Fruit fly (Drosophila melanogaster) whole organism, embryonic: ENCODE measurements around the gene CG13096.

Source experiments
- Ada2b ChIP-seq: fragments of 200-800 bp; sonication (Bioruptor generic); IDR thresholded peaks from 2 replicates; pipeline ENCODE4 v1.3.6; 2022; ENCODE audit warnings: missing biosample characterization, missing genetic modification characterization
- B-H1 ChIP-seq: fragments of 200-800 bp; sonication (Bioruptor generic); IDR thresholded peaks from 3 replicates; pipeline ENCODE4 v1.3.6; 2022; ENCODE audit warnings: missing biosample characterization, missing genetic modification characterization
- Blimp-1 ChIP-seq: fragments of 200-800 bp; sonication (Bioruptor generic); optimal IDR thresholded peaks from 3 replicates; lab custom pipeline; 2018; ENCODE audit warnings: missing biosample characterization, missing genetic modification characterization, mild to moderate bottlenecking, moderate library complexity, missing genetic modification reagents
- CG11085 ChIP-seq: fragments of 200-800 bp; sonication (Bioruptor generic); IDR thresholded peaks from 2 replicates; pipeline ENCODE4 v1.3.6; 2022; ENCODE audit warnings: missing biosample characterization, missing genetic modification characterization
- CG11504 ChIP-seq: fragments of 200-800 bp; sonication (Bioruptor generic); optimal IDR thresholded peaks from 3 replicates; lab custom pipeline; 2019; ENCODE audit warnings: missing biosample characterization, mild to moderate bottlenecking, missing genetic modification characterization, moderate library complexity
- CG12155 ChIP-seq: fragments of 200-800 bp; sonication (Bioruptor generic); optimal IDR thresholded peaks from 3 replicates; lab custom pipeline; 2016; ENCODE audit warnings: missing biosample characterization, missing genetic modification characterization
- CG1233 ChIP-seq: fragments of 200-800 bp; sonication (Bioruptor generic); optimal IDR thresholded peaks from 4 replicates; lab custom pipeline; 2018; ENCODE audit warnings: missing biosample characterization, mild to moderate bottlenecking, missing genetic modification characterization
- CG13624 ChIP-seq: fragments of 200-800 bp; sonication (Bioruptor generic); optimal IDR thresholded peaks from 2 replicates; lab custom pipeline; 2016; ENCODE audit warnings: missing biosample characterization, missing genetic modification characterization
- CG15514 ChIP-seq: fragments of 200-800 bp; sonication (Bioruptor generic); optimal IDR thresholded peaks from 3 replicates; lab custom pipeline; 2017; ENCODE audit warnings: missing biosample characterization, missing genetic modification characterization, mild to moderate bottlenecking, moderate library complexity, missing genetic modification reagents
- CG2202 ChIP-seq: fragments of 200-800 bp; sonication (Bioruptor generic); optimal IDR thresholded peaks from 2 replicates; lab custom pipeline; 2018; ENCODE audit warnings: missing biosample characterization, mild to moderate bottlenecking, missing genetic modification characterization
- CG30431 ChIP-seq: fragments of 200-800 bp; sonication (Bioruptor generic); optimal IDR thresholded peaks from 2 replicates; lab custom pipeline; 2017; ENCODE audit warnings: missing biosample characterization, missing genetic modification characterization
- CG3163 ChIP-seq: fragments of 200-800 bp; sonication (Bioruptor generic); optimal IDR thresholded peaks from 3 replicates; lab custom pipeline; 2016; ENCODE audit warnings: missing biosample characterization, missing genetic modification characterization
- CG32532 ChIP-seq: fragments of 200-800 bp; sonication (Bioruptor generic); IDR thresholded peaks from 2 replicates; pipeline ENCODE4 v1.3.6; 2022; ENCODE audit warnings: missing biosample characterization, missing genetic modification characterization
- CG4707 ChIP-seq: fragments of 200-800 bp; sonication (Bioruptor generic); optimal IDR thresholded peaks from 2 replicates; lab custom pipeline; 2018; ENCODE audit warnings: missing biosample characterization, mild to moderate bottlenecking, missing genetic modification characterization, moderate library complexity
- CG6854 ChIP-seq: fragments of 200-800 bp; sonication (Bioruptor generic); optimal IDR thresholded peaks from 3 replicates; lab custom pipeline; 2017; ENCODE audit warnings: missing biosample characterization, mild to moderate bottlenecking, missing genetic modification characterization
- CG8290 ChIP-seq, 3 experiments: fragments of 200-800 bp; sonication (Bioruptor generic); optimal IDR thresholded peaks; 2 replicates each; lab custom pipeline; 2016 to 2019; ENCODE audit warnings: missing biosample characterization in 3 of 3, missing genetic modification characterization in 3 of 3, mild to moderate bottlenecking in 2 of 3, moderate library complexity in 1 of 3
- CG9437 ChIP-seq: fragments of 200-800 bp; sonication (Bioruptor generic); optimal IDR thresholded peaks from 2 replicates; lab custom pipeline; 2018; ENCODE audit warnings: missing biosample characterization, mild to moderate bottlenecking, missing genetic modification characterization
- CTCF ChIP-seq: fragments of 200-800 bp; sonication (Bioruptor generic); optimal IDR thresholded peaks from 2 replicates; lab custom pipeline; 2017; ENCODE audit warnings: missing biosample characterization, mild to moderate bottlenecking, missing genetic modification characterization, moderate library complexity
- Chrac-16 ChIP-seq: fragments of 200-800 bp; sonication (Bioruptor generic); optimal IDR thresholded peaks from 3 replicates; lab custom pipeline; 2016; ENCODE audit warnings: missing biosample characterization, missing genetic modification characterization
- Dad ChIP-seq: fragments of 200-800 bp; sonication (Bioruptor generic); optimal IDR thresholded peaks from 3 replicates; lab custom pipeline; 2016; ENCODE audit warnings: missing biosample characterization, missing genetic modification characterization
- Dbx ChIP-seq: fragments of 200-800 bp; sonication (Bioruptor generic); IDR thresholded peaks from 3 replicates; pipeline ENCODE4 v1.3.6; 2022; ENCODE audit warnings: missing biosample characterization, missing genetic modification characterization
- Deaf1 ChIP-seq: fragments of 200-800 bp; optimal IDR thresholded peaks from 3 replicates; lab custom pipeline; 2019; ENCODE audit warnings: missing biosample characterization, mild to moderate bottlenecking, missing genetic modification characterization, moderate library complexity
- Dip2 ChIP-seq: fragments of 200-800 bp; sonication (Bioruptor generic); IDR thresholded peaks from 2 replicates; pipeline ENCODE4 v1.3.6; 2022; ENCODE audit warnings: missing biosample characterization, missing genetic modification characterization
- Ets97D ChIP-seq: fragments of 200-800 bp; sonication (Bioruptor generic); optimal IDR thresholded peaks from 3 replicates; lab custom pipeline; 2016; ENCODE audit warnings: missing biosample characterization, missing genetic modification characterization
- HLHmδ ChIP-seq: fragments of 200-800 bp; sonication (Bioruptor generic); optimal IDR thresholded peaks from 2 replicates; lab custom pipeline; 2018; ENCODE audit warnings: missing biosample characterization, mild to moderate bottlenecking, missing genetic modification characterization, moderate library complexity
- Hr3 ChIP-seq: fragments of 200-800 bp; sonication (Bioruptor generic); optimal IDR thresholded peaks from 3 replicates; lab custom pipeline; 2016; ENCODE audit warnings: missing biosample characterization, missing genetic modification characterization
- Hr51 ChIP-seq, 2 experiments: fragments of 200-800 bp; sonication (Bioruptor generic); optimal IDR thresholded peaks; 2 replicates in 1 of 2; 3 replicates in 1 of 2; lab custom pipeline; 2016 to 2018; ENCODE audit warnings: missing biosample characterization in 2 of 2, missing genetic modification characterization in 2 of 2, mild to moderate bottlenecking in 1 of 2, moderate library complexity in 1 of 2
- Hsf ChIP-seq: fragments of 200-800 bp; sonication (Bioruptor generic); optimal IDR thresholded peaks from 3 replicates; lab custom pipeline; 2016; ENCODE audit warnings: missing biosample characterization, missing genetic modification characterization
- Side ChIP-seq: fragments of 200-800 bp; sonication (Bioruptor generic); optimal IDR thresholded peaks from 2 replicates; lab custom pipeline; 2016; ENCODE audit warnings: missing biosample characterization, missing genetic modification characterization
- TFAM ChIP-seq: fragments of 200-800 bp; sonication (Bioruptor generic); optimal IDR thresholded peaks from 2 replicates; lab custom pipeline; 2017; ENCODE audit warnings: missing biosample characterization, missing genetic modification characterization, inconsistent platforms
- Taf1 ChIP-seq: fragments of 200-800 bp; sonication (Bioruptor generic); IDR thresholded peaks from 2 replicates; pipeline ENCODE4 v1.3.6; 2022; ENCODE audit warnings: missing biosample characterization, missing genetic modification characterization
- ac ChIP-seq: fragments of 200-800 bp; sonication (Bioruptor generic); optimal IDR thresholded peaks from 3 replicates; lab custom pipeline; 2017; ENCODE audit warnings: missing biosample characterization, mild to moderate bottlenecking, missing genetic modification characterization
- chm ChIP-seq: fragments of 200-800 bp; sonication (Bioruptor generic); IDR thresholded peaks from 2 replicates; pipeline ENCODE4 v1.3.6; 2022; ENCODE audit warnings: missing biosample characterization, missing genetic modification characterization
- crp ChIP-seq, 2 experiments: fragments of 200-800 bp; sonication (Bioruptor generic); optimal IDR thresholded peaks; 2 replicates in 1 of 2; 3 replicates in 1 of 2; lab custom pipeline; 2017; ENCODE audit warnings: missing biosample characterization in 2 of 2, missing genetic modification characterization in 2 of 2, mild to moderate bottlenecking in 1 of 2, moderate library complexity in 1 of 2
- dimm ChIP-seq: fragments of 200-800 bp; sonication (Bioruptor generic); IDR thresholded peaks from 2 replicates; pipeline ENCODE4 v1.3.6; 2022; ENCODE audit warnings: missing biosample characterization, missing genetic modification characterization
- ftz-f1 ChIP-seq: fragments of 200-800 bp; sonication (Bioruptor generic); optimal IDR thresholded peaks from 2 replicates; lab custom pipeline; 2016; ENCODE audit warnings: missing biosample characterization, missing genetic modification characterization
- grn ChIP-seq: fragments of 200-800 bp; sonication (Bioruptor generic); optimal IDR thresholded peaks from 3 replicates; lab custom pipeline; 2017; ENCODE audit warnings: missing biosample characterization, missing genetic modification characterization
- gsb-n ChIP-seq: fragments of 200-800 bp; sonication (Bioruptor generic); optimal IDR thresholded peaks from 3 replicates; lab custom pipeline; 2018; ENCODE audit warnings: missing biosample characterization, mild to moderate bottlenecking, missing genetic modification characterization
- nom ChIP-seq: fragments of 200-800 bp; sonication (Bioruptor generic); optimal IDR thresholded peaks from 2 replicates; lab custom pipeline; 2017; ENCODE audit warnings: missing biosample characterization, missing genetic modification characterization, mild to moderate bottlenecking, moderate library complexity, missing genetic modification reagents
- otp ChIP-seq: fragments of 200-800 bp; sonication (Bioruptor generic); IDR thresholded peaks from 3 replicates; pipeline ENCODE4, ENCODE4 v1.3.6; 2022; ENCODE audit warnings: missing biosample characterization, missing genetic modification characterization
- prd ChIP-seq, 3 experiments: fragments of >200 bp in 2 of 3; fragments of 200-800 bp in 1 of 3; sonication (Bioruptor generic) in 1 of 3; optimal IDR thresholded peaks in 2 of 3; IDR thresholded peaks in 1 of 3; 2 replicates in 2 of 3; 3 replicates in 1 of 3; pipeline versions ENCODE4 v1.3.6 to Lab custom; 2017 to 2022; ENCODE audit warnings: missing biosample characterization in 1 of 3, missing genetic modification characterization in 1 of 3
- rib ChIP-seq: fragments of 200-800 bp; sonication (Bioruptor generic); IDR thresholded peaks from 2 replicates; pipeline ENCODE4 v1.3.6; 2022; ENCODE audit warnings: missing biosample characterization, missing genetic modification characterization
- sens ChIP-seq: fragments of 200-800 bp; sonication (Bioruptor generic); peaks from one replicate; lab custom pipeline; 2016; ENCODE audit warnings: missing biosample characterization, missing genetic modification characterization
- seq ChIP-seq: fragments of 200-800 bp; sonication (Bioruptor generic); IDR thresholded peaks from 2 replicates; pipeline ENCODE4 v1.3.6; 2022; ENCODE audit warnings: missing biosample characterization, missing genetic modification characterization
- so ChIP-seq: fragments of 200-800 bp; sonication (Bioruptor generic); IDR thresholded peaks from 3 replicates; pipeline ENCODE4 v1.3.6; 2022; ENCODE audit warnings: missing biosample characterization, missing genetic modification characterization
- ssp ChIP-seq: fragments of 200-800 bp; sonication (Bioruptor generic); IDR thresholded peaks from 2 replicates; pipeline ENCODE4 v1.3.6; 2022; ENCODE audit warnings: missing biosample characterization, missing genetic modification characterization
- unpg ChIP-seq: fragments of 200-800 bp; sonication (Bioruptor generic); optimal IDR thresholded peaks from 3 replicates; lab custom pipeline; 2018; ENCODE audit warnings: missing biosample characterization, mild to moderate bottlenecking, missing genetic modification characterization, moderate library complexity
- vfl ChIP-seq: fragments of 200-800 bp; sonication (Bioruptor generic); optimal IDR thresholded peaks from 2 replicates; lab custom pipeline; 2016; ENCODE audit warnings: missing biosample characterization, missing genetic modification characterization
- vvl ChIP-seq: fragments of 200-800 bp; sonication (Bioruptor generic); IDR thresholded peaks from 2 replicates; pipeline ENCODE4 v1.3.6; 2022; ENCODE audit warnings: missing biosample characterization, missing genetic modification characterization

The CG13096 gene

DNA sequence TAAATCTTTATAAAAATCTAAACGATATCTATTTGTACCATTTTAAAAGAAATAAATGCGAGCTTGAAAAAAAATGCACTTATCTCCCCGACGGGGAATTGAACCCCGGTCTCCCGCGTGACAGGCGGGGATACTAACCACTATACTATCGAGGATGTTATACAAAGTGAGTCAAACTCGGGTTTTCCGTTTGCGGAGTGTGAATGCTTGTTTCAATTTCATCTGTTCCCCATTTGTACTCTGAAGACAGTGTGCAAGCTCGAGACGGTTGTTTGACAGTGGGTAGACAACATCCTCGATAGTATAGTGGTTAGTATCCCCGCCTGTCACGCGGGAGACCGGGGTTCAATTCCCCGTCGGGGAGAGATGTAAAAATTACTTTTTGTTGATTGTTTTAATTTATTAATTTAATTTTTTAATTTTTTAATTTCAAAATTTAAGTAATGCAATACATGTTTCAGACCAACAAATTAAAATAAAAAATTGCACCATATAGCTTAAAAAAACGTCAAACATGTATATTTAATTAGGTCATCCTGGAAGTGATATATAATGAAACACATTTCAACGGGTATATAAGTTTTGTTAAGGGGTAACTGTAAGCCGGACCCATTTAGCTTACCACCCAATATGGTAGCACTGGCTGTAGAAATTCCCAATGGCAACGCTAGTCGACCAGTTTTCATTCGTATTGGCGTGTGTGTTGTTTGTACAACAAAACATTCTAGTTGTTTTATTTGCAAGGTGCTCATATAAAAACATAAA lies 30.0 kb upstream of the CG13096 start, which contains the start of gene Sema1a (continued):
- peak; percentile 18 for TF ChIP-seq nom
- no peak for TF ChIP-seq TFAM (GFP tag; lab: Kevin White, UChicago)
- TF ChIP-seq Hsf: peak; percentile 86
- TF ChIP-seq so (GFP tag; lab: Robert Waterston, UW): peak; percentile 65; the same call in 2 of the 3 replicates
- TF ChIP-seq rib (GFP tag; lab: Robert Waterston, UW): 0 out of 2 replicates have a peak, but pooled peaks have one; percentile 32
- TF ChIP-seq CG1233 (GFP tag; lab: Kevin White, UChicago): peak; percentile 28
- peak; percentile 67 for TF ChIP-seq CG13624
- peak; percentile 30 for TF ChIP-seq seq
- peak; percentile 64 for TF ChIP-seq gsb-n (tag; lab: Kevin White, UChicago)
- TF ChIP-seq Chrac-16: peak; percentile 37
- peak; percentile 30 for TF ChIP-seq Dad (GFP tag; lab: Kevin White, UChicago)
- no peak for TF ChIP-seq CG9437
- peak; percentile 58 for TF ChIP-seq Side (GFP tag; lab: Kevin White, UChicago)
- TF ChIP-seq Hr3: peak; percentile 47
- TF ChIP-seq sens: peak; percentile 90
- TF ChIP-seq HLHmδ: no peak
- peak; percentile 47 for TF ChIP-seq Blimp-1 (GFP tag; lab: Kevin White, UChicago)
- TF ChIP-seq ac (GFP tag; lab: Kevin White, UChicago): no peak
- peak; percentile 73 for TF ChIP-seq chm (GFP tag; lab: Robert Waterston, UW)
- peak; percentile 27 for TF ChIP-seq ssp
- peak; percentile 53 for TF ChIP-seq Taf1 (GFP tag; lab: Robert Waterston, UW)
- peak; percentile 36 for TF ChIP-seq Ets97D
- peak; percentile 65 for TF ChIP-seq CG8290 (GFP tag; optimal IDR thresholded peaks at IDR 0.05; lab: Kevin White, UChicago)
- TF ChIP-seq CG8290 (tag; optimal IDR thresholded peaks at IDR 0.05; lab: Kevin White, UChicago): peak; percentile 35 to 89
- peak; percentile 75 for TF ChIP-seq CG32532
- TF ChIP-seq ftz-f1: no peak
- TF ChIP-seq vvl (GFP tag; lab: Robert Waterston, UW): peak; percentile 79
- TF ChIP-seq CG3163 (GFP tag; lab: Kevin White, UChicago): peak; percentile 90
- TF ChIP-seq CG30431 (GFP tag; lab: Kevin White, UChicago): peak; percentile 77
- TF ChIP-seq otp: no peak; the same call in 2 of the 3 replicates
- peak; percentile 92 for TF ChIP-seq unpg
- TF ChIP-seq prd (optimal IDR thresholded peaks at IDR 0.05; lab: Kevin White, UChicago): no peak
- TF ChIP-seq prd (GFP tag; IDR thresholded peaks at IDR 0.05; lab: Robert Waterston, UW): peak; percentile 80
- no peak for TF ChIP-seq Dip2
- TF ChIP-seq CG2202: peak; percentile 31
- TF ChIP-seq Dbx: peak; percentile 73; the same call in 2 of the 3 replicates
- no peak for TF ChIP-seq crp (GFP tag; optimal IDR thresholded peaks at IDR 0.05; lab: Kevin White, UChicago)
- TF ChIP-seq CG6854 (GFP tag; lab: Kevin White, UChicago): peak; percentile 59
- peak; percentile 82 for TF ChIP-seq CG11504 (tag; lab: Kevin White, UChicago)
- peak; percentile 47 for TF ChIP-seq CG11085 (GFP tag; lab: Robert Waterston, UW)
- TF ChIP-seq CG15514 (GFP tag; lab: Kevin White, UChicago): peak; percentile 46
- peak; percentile 46; the same call in 1 of the 3 replicates for TF ChIP-seq B-H1 (GFP tag; lab: Robert Waterston, UW)
- TF ChIP-seq Ada2b (GFP tag; lab: Robert Waterston, UW): peak; percentile 68
- TF ChIP-seq CTCF (GFP tag; lab: Kevin White, UChicago): peak; percentile 40
- TF ChIP-seq CG12155 (GFP tag; lab: Kevin White, UChicago): peak; percentile 48
- peak; percentile 25 for TF ChIP-seq CG4707 (GFP tag; lab: Kevin White, UChicago)
- TF ChIP-seq grn (GFP tag; lab: Kevin White, UChicago): no peak
- no peak for TF ChIP-seq dimm
- peak; percentile 19 for TF ChIP-seq Deaf1
- peak; percentile 17 to 58 for TF ChIP-seq Hr51 (GFP tag; optimal IDR thresholded peaks at IDR 0.05; lab: Kevin White, UChicago)
- peak; percentile 49 for TF ChIP-seq vfl (GFP tag; lab: Kevin White, UChicago)
